Fruit fly (Drosophila melanogaster): ENCODE data around the gene Mco4.

Mco4 gene

DNA sequence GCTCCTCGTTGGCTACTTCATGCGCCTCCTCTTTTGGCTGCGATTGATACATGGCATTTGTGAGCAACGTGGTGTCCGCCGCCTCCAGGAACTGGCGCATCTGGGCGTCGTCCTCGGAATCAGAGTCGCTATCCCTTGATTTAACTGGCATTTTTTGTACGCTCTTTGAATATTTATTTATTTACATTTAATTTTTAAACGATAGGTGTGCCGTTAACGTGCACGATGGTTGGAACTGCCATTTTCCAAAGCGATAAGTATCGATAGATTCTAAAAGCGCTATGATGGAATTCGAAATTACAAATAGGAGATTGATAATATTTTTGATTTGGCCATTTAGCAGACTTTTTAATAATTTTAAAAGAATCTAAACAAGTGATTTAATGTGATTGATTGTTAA is 3.5 kb downstream of the Mco4 start, which contains the start of gene CG32554:
Gene CG32554 (minus strand): TSS at position 229 of the 400 bp plus-strand sequence.
- TF ChIP-seq CG15336 (GFP tag; IDR thresholded peaks at IDR 0.05) (no peak), CG7368 (GFP tag; optimal IDR thresholded peaks at IDR 0.05) (no peak), fkh (GFP tag; optimal IDR thresholded peaks at IDR 0.05) (peak; percentile 89), CG6276 (GFP tag; optimal IDR thresholded peaks at IDR 0.05) (no peak), achi (GFP tag; optimal IDR thresholded peaks at IDR 0.05) (no peak)

DNA sequence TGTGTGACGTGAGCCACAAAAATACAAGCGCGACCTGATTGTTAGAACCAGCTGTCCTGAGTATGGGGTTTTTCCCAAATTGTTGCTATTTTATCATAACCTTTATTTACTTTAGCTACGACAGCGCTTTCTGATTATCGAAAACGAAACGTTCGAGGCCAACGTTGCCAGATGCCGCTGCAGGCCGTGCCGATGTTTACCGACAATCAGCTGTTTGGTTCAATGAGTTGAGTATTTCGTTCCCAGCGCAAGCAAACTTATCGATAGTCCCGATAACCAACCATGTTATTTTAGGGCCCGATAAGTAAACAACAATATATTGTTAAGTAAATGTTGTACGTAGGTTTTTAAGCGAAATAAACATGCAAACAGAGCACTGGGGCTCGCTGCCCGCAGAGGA is 5.8 kb downstream of the Mco4 start, which contains the start of the genes CG15814 and Spt7:
Gene CG15814 (minus strand): TSS at position 164 of the 400 bp plus-strand sequence.
Gene Spt7 (plus strand): TSS at position 282 of the 400 bp plus-strand sequence.
- no peak for TF ChIP-seq dsx (GFP tag; optimal IDR thresholded peaks at IDR 0.05; ENCODE audit: poor library complexity, severe bottlenecking)
- TF ChIP-seq esn (GFP tag; optimal IDR thresholded peaks at IDR 0.05): peak; percentile 38
- TF ChIP-seq Eip75B (GFP tag; optimal IDR thresholded peaks at IDR 0.05): no peak
- peak; percentile 100 for TF ChIP-seq fkh (GFP tag; optimal IDR thresholded peaks at IDR 0.05)
- TF ChIP-seq Eip78C (GFP tag): peak; percentile 69
- 0 out of 3 replicates have a peak, but pooled peaks have one; percentile 16 for TF ChIP-seq CG6163 (GFP tag; IDR thresholded peaks at IDR 0.05)
- no peak for TF ChIP-seq fd85E (GFP tag; optimal IDR thresholded peaks at IDR 0.05)
- TF ChIP-seq CG8119 (GFP tag; IDR thresholded peaks at IDR 0.05): no peak
- no peak for TF ChIP-seq CG34406 (GFP tag; optimal IDR thresholded peaks at IDR 0.05)
- TF ChIP-seq Hr39 (GFP tag; optimal IDR thresholded peaks at IDR 0.05): no peak

DNA sequence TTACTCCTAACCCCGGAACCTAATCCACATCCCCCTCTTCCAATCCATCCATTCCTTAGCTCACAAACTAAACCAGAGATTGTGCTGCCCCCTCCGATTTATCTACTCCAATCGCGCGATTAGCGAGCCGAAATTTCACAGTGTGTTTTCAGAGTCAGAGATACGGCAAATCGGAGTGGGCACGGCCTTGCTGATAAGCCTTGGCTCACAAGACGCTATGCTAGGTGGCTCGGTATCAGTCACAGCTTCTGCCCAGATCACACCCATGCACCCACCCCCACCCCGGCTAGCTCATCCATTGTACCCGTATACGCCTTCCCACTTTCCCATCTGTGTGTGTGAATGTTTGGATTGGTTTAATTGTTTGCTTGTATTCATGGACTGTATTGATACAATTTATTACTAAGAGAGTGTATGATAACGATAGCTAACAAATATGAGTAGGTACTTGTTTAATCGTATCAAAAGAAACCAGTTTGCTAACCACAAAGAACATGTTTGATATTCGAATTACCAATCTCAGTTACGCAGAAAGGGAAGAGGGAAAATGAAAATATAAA is 10.0 kb downstream of the Mco4 start:
- TF ChIP-seq eg (GFP tag; IDR thresholded peaks at IDR 0.05) (no peak), fkh (GFP tag; optimal IDR thresholded peaks at IDR 0.05) (peak; percentile 56), CG6792 (GFP tag; optimal IDR thresholded peaks at IDR 0.05) (no peak), Gug (GFP tag; IDR thresholded peaks at IDR 0.05) (no peak), CG8632 (GFP tag; optimal IDR thresholded peaks at IDR 0.05) (no peak)

DNA sequence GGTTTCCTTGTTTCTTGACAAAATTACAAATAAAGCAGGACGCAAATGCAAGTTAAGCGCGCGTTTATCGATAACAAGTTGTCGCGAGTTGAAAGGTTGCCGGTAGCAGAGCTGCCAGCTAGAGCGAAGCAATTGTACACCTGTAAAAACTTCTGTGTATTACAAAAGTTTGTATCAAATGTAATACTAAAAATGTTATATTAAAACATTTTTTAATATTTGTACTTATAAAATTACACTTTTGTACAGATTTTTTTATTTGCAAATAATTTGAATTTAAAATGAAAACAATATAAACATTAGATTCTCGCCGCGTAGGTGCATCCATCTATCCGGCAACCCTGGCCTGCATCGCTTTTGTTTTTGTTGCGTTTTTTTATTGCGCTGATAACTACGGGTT is 11.3 kb downstream of the Mco4 start, which contains the start of the genes CG8142 and Ucp4A:
Gene CG8142 (minus strand): TSS at position 82 of the 400 bp plus-strand sequence.
Gene Ucp4A (plus strand): TSS at position 327 of the 400 bp plus-strand sequence.
- no peak for TF ChIP-seq CG4318 (GFP tag; optimal IDR thresholded peaks at IDR 0.05)
- peak; percentile 90 for TF ChIP-seq CG10669 (GFP tag; optimal IDR thresholded peaks at IDR 0.05)
- peak; percentile 86 for TF ChIP-seq CG11902 (GFP tag; optimal IDR thresholded peaks at IDR 0.05)
- TF ChIP-seq Met (GFP tag; optimal IDR thresholded peaks at IDR 0.05): no peak
- TF ChIP-seq Smox (GFP tag; optimal IDR thresholded peaks at IDR 0.05): no peak
- TF ChIP-seq lz (GFP tag; optimal IDR thresholded peaks at IDR 0.05): peak; percentile 83
- TF ChIP-seq Sox15 (GFP tag; optimal IDR thresholded peaks at IDR 0.05): peak; percentile 89
- TF ChIP-seq Sox102F (GFP tag; optimal IDR thresholded peaks at IDR 0.05): no peak
- peak; percentile 85 for TF ChIP-seq topi (GFP tag; optimal IDR thresholded peaks at IDR 0.05)
- TF ChIP-seq CG16779 (tag; optimal IDR thresholded peaks at IDR 0.05): no peak
- TF ChIP-seq CG15336 (GFP tag; IDR thresholded peaks at IDR 0.05): peak; percentile 96
- TF ChIP-seq CG11294 (GFP tag; IDR thresholded peaks at IDR 0.05): peak; percentile 91
- peak; percentile 69 for TF ChIP-seq Ets21C (GFP tag; optimal IDR thresholded peaks at IDR 0.05)
- no peak for TF ChIP-seq Hr4 (GFP tag; optimal IDR thresholded peaks at IDR 0.05)
- peak; percentile 84 for TF ChIP-seq CG8319 (GFP tag; optimal IDR thresholded peaks at IDR 0.05)
- TF ChIP-seq cyc (GFP tag; optimal IDR thresholded peaks at IDR 0.05): peak; percentile 89
- TF ChIP-seq pdm3 (GFP tag; optimal IDR thresholded peaks at IDR 0.05): peak; percentile 86
- peak; percentile 95 for TF ChIP-seq Ets96B (tag; optimal IDR thresholded peaks at IDR 0.05)
- TF ChIP-seq CG31627 (GFP tag; optimal IDR thresholded peaks at IDR 0.05): peak; percentile 82
- peak; percentile 51 for TF ChIP-seq vri (GFP tag; optimal IDR thresholded peaks at IDR 0.05)
- peak; percentile 96 for TF ChIP-seq svp (GFP tag)
- TF ChIP-seq CG8119 (GFP tag; IDR thresholded peaks at IDR 0.05): peak; percentile 95
- peak; percentile 76 for TF ChIP-seq Eip93F (GFP tag; optimal IDR thresholded peaks at IDR 0.05)
- TF ChIP-seq Sox14 (GFP tag; optimal IDR thresholded peaks at IDR 0.05): peak; percentile 81
- peak; percentile 85 for TF ChIP-seq Lpt (GFP tag; optimal IDR thresholded peaks at IDR 0.05)
- peak; percentile 61 to 85 for TF ChIP-seq salr (GFP tag; optimal IDR thresholded peaks at IDR 0.05)
- peak; percentile 85 for TF ChIP-seq dsx (GFP tag; optimal IDR thresholded peaks at IDR 0.05; ENCODE audit: poor library complexity, severe bottlenecking)
- peak; percentile 78 for TF ChIP-seq net (GFP tag; optimal IDR thresholded peaks at IDR 0.05)
- TF ChIP-seq Hr38 (GFP tag; optimal IDR thresholded peaks at IDR 0.05): no peak
- peak; percentile 61 for TF ChIP-seq fkh (GFP tag; optimal IDR thresholded peaks at IDR 0.05)
- TF ChIP-seq CG6163 (GFP tag; IDR thresholded peaks at IDR 0.05): peak; percentile 95
- peak; percentile 95 for TF ChIP-seq CG10631 (GFP tag; optimal IDR thresholded peaks at IDR 0.05)
- peak; percentile 57 for TF ChIP-seq CG6854 (GFP tag; optimal IDR thresholded peaks at IDR 0.05)
